Worm (Caenorhabditis elegans): ENCODE data around the gene iglr-1.

Gene iglr-1

DNA sequence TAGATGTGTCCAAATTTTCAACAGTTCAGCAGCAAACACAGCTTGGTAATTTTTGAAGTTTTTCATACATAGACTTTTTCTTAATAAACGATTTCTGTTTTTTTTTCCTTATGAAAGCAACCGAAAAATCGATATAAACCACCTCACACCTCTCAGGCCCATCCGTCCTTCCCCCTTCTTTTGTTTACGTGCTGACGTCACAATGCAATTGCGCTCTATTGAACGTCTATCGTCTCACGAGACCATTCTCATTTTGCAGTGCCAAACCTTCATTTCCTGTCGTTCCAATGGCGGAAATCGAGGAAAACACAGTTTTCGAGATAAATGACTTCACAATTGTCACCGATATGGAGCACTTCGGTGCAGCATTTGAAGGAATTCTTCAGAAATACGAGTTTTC is 7.9 kb downstream of the iglr-1 start, which contains the start of gene rbg-1 (continued):
- TF ChIP-seq unc-30 (tag; optimal IDR thresholded peaks at IDR 0.05) (no peak), ces-1 (GFP tag; optimal IDR thresholded peaks at IDR 0.05) (no peak), lsy-2 (tag; optimal IDR thresholded peaks at IDR 0.05) (peak; percentile 60 to 68), C16A3.4 (tag; optimal IDR thresholded peaks at IDR 0.05) (peak; percentile 79), fkh-10 (GFP tag; optimal IDR thresholded peaks at IDR 0.05) (peak; percentile 13), sup-37 (GFP tag; optimal IDR thresholded peaks at IDR 0.05) (no peak), grh-1 (GFP tag; IDR thresholded peaks at IDR 0.05) (no peak), lir-3 (tag; optimal IDR thresholded peaks at IDR 0.05; ENCODE audit: poor library complexity) (peak; percentile 21), ztf-11 (tag; optimal IDR thresholded peaks at IDR 0.05) (no peak), elt-2 (tag; optimal IDR thresholded peaks at IDR 0.05) (peak; percentile 1), unc-62 (GFP tag; optimal IDR thresholded peaks at IDR 0.05) (no peak), nhr-76 (tag; optimal IDR thresholded peaks at IDR 0.05) (no peak), unc-130 (tag; optimal IDR thresholded peaks at IDR 0.05) (peak; percentile 82), nhr-19 (GFP tag; conservative IDR thresholded peaks at IDR 0.05) (peak; percentile 60), nhr-47 (tag; optimal IDR thresholded peaks at IDR 0.05) (peak; percentile 65), hlh-4 (tag; optimal IDR thresholded peaks at IDR 0.05) (no peak), nhr-20 (tag; optimal IDR thresholded peaks at IDR 0.05) (peak; percentile 78), fkh-8 (tag; optimal IDR thresholded peaks at IDR 0.05) (peak; percentile 66), snu-23 (GFP tag; optimal IDR thresholded peaks at IDR 0.05) (peak; percentile 88), swsn-7 (tag; optimal IDR thresholded peaks at IDR 0.05) (peak; percentile 70), nhr-85 (tag) (peak; percentile 89), jun-1 (tag; optimal IDR thresholded peaks at IDR 0.05) (peak; percentile 20), dsc-1 (tag; optimal IDR thresholded peaks at IDR 0.05) (peak; percentile 14), tlp-1 (tag; optimal IDR thresholded peaks at IDR 0.05) (no peak), dpl-1 (GFP tag; optimal IDR thresholded peaks at IDR 0.05) (peak; percentile 48 to 62 (median 57)), pqm-1 (tag; optimal IDR thresholded peaks at IDR 0.05) (no peak), efl-1 (optimal IDR thresholded peaks at IDR 0.05) (peak; percentile 47 to 58), efl-1 (GFP tag; optimal IDR thresholded peaks at IDR 0.05 in 1 of 2) (peak; percentile 22 to 95), lin-35 (GFP tag; optimal IDR thresholded peaks at IDR 0.05) (peak; percentile 57 to 84), rnt-1 (tag; optimal IDR thresholded peaks at IDR 0.05) (peak; percentile 78), blmp-1 (tag; optimal IDR thresholded peaks at IDR 0.05) (peak; percentile 73), alr-1 (tag; optimal IDR thresholded peaks at IDR 0.05; ENCODE audit: borderline replicate concordance) (no peak), isw-1 (GFP tag; IDR thresholded peaks at IDR 0.05) (peak; percentile 40; the same call in 1 of the 2 replicates), efl-3 (GFP tag; optimal IDR thresholded peaks at IDR 0.05) (no peak), lin-39 (tag; optimal IDR thresholded peaks at IDR 0.05) (no peak), sptf-1 (tag; optimal IDR thresholded peaks at IDR 0.05) (no peak), pax-3 (tag; optimal IDR thresholded peaks at IDR 0.05) (no peak), nhr-71 (tag; optimal IDR thresholded peaks at IDR 0.05) (peak; percentile 84), mep-1 (tag; optimal IDR thresholded peaks at IDR 0.05) (peak; percentile 89), nhr-11 (tag; optimal IDR thresholded peaks at IDR 0.05) (no peak), ceh-90 (tag; optimal IDR thresholded peaks at IDR 0.05) (no peak), lin-13 (GFP tag; optimal IDR thresholded peaks at IDR 0.05) (peak; percentile 68), hpl-2 (GFP tag; optimal IDR thresholded peaks at IDR 0.05) (peak; percentile 11), hlh-17 (GFP tag; optimal IDR thresholded peaks at IDR 0.05; ENCODE audit: borderline replicate concordance) (no peak), unc-86 (tag; optimal IDR thresholded peaks at IDR 0.05) (peak; percentile 53), C34B4.2 (tag; optimal IDR thresholded peaks at IDR 0.05) (no peak), nhr-90 (tag; optimal IDR thresholded peaks at IDR 0.05; ENCODE audit: poor library complexity) (peak; percentile 49)

Measured in whole organism, L1 larva.